Worm (Caenorhabditis elegans) whole organism, L1 larva: ENCODE measurements around the gene K03H9.3.

Experiments used
- alr-1 ChIP-seq: fragments of 200-800 bp; sonication (Bioruptor generic); optimal IDR thresholded peaks from 2 replicates; lab custom pipeline; 2018; ENCODE audit warnings: borderline replicate concordance, mild to moderate bottlenecking, missing genetic modification characterization, missing compliant biosample characterization
- nhr-77 ChIP-seq: fragments of 150-350 bp; optimal IDR thresholded peaks from 2 replicates; lab custom pipeline; 2014; ENCODE audit warnings: missing biosample characterization, missing genetic modification characterization
- rnt-1 ChIP-seq: sonication (generic microtip); optimal IDR thresholded peaks from 2 replicates; lab custom pipeline; 2016; ENCODE audit warnings: mild to moderate bottlenecking, missing genetic modification characterization, moderate library complexity, missing compliant biosample characterization
- sox-4 ChIP-seq: sonication (generic microtip); optimal IDR thresholded peaks from 2 replicates; lab custom pipeline; 2016; ENCODE audit warnings: missing genetic modification characterization, missing compliant biosample characterization
- tbx-2 ChIP-seq: sonication (generic microtip); optimal IDR thresholded peaks from 2 replicates; lab custom pipeline; 2016; ENCODE audit warnings: missing genetic modification characterization, missing compliant biosample characterization

DNA sequence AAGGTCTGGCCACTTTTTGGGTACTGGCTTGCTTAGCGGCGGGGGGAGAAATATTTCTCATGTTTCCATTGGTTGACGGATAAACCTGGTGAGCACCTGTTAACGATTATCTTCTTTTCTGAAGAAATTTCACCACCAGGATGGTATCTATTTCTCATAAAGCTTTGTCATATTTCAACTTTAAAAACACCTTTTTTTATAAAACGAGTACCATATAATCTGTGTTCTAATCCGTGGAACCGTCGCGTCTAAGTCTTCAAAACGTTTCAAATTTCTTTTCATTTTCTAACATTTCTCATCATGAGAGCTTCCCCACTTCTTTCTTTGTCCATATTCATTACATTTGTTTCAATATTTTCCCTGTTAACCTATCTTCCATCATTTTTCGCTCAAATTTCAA lies 3.1 kb downstream of the K03H9.3 start, which contains the start of gene col-75:
- no peak for TF ChIP-seq tbx-2 (tag; lab: Kevin White, UChicago)
- TF ChIP-seq rnt-1 (tag; lab: Kevin White, UChicago): no peak
- TF ChIP-seq sox-4 (tag; lab: Kevin White, UChicago): no peak
- TF ChIP-seq alr-1 (tag; lab: Kevin White, UChicago): no peak
- TF ChIP-seq nhr-77: no peak
